Fruit fly (Drosophila melanogaster): Measurements from ENCODE around the gene CG12395.

Gene CG12395

DNA sequence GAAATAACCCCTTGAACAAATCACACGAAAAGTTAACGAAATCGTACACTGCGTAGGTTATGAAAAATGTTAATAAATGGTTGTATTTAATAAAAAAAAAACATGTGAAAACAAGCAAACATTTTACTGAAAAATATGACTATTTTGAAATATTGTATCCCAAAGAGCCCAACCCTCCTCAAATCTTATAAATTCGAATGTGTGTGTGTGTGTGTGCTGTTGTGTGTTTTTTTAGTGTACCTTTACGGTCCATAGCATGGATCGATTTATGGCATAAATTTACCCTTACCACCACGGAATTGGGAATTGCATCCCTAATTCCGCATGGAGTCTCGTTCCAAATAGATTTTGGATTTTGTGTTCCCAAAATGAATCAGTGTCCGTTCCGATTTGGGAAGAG is 40.8 kb upstream of the CG12395 start (continued):
- TF ChIP-seq Stat92E (GFP tag; optimal IDR thresholded peaks at IDR 0.05) = no peak
- peak; percentile 52 for TF ChIP-seq CG30403 (GFP tag; optimal IDR thresholded peaks at IDR 0.05)
- peak; percentile 6 for TF ChIP-seq gcm2 (GFP tag; optimal IDR thresholded peaks at IDR 0.05)
- peak; percentile 5 for TF ChIP-seq Six4 (GFP tag; optimal IDR thresholded peaks at IDR 0.05)
- TF ChIP-seq CG6683 (GFP tag; optimal IDR thresholded peaks at IDR 0.05) = no peak
- TF ChIP-seq abd-A (tag; optimal IDR thresholded peaks at IDR 0.05) = no peak
- no peak for TF ChIP-seq dmrt11E (tag; optimal IDR thresholded peaks at IDR 0.05)
- TF ChIP-seq Nf-YC (tag; optimal IDR thresholded peaks at IDR 0.05) = no peak
- TF ChIP-seq CG11247 (GFP tag; IDR thresholded peaks at IDR 0.05) = peak; percentile 38; the same call in 1 of the 2 replicates
- 0 out of 2 replicates have a peak, but pooled peaks have one; percentile 18 for TF ChIP-seq H2.0 (GFP tag; IDR thresholded peaks at IDR 0.05)
- no peak for TF ChIP-seq tna (GFP tag; IDR thresholded peaks at IDR 0.05; ENCODE audit: partially characterized antibody)
- TF ChIP-seq Drgx (GFP tag; IDR thresholded peaks at IDR 0.05) = 0 out of 2 replicates have a peak, but pooled peaks have one; percentile 22
- no peak for TF ChIP-seq CG3163 (GFP tag; optimal IDR thresholded peaks at IDR 0.05)
- peak; percentile 55 for TF ChIP-seq zfh1 (GFP tag; IDR thresholded peaks at IDR 0.05)
- TF ChIP-seq CG16815 (GFP tag; optimal IDR thresholded peaks at IDR 0.05) = no peak
- TF ChIP-seq pfk (GFP tag; optimal IDR thresholded peaks at IDR 0.05) = no peak
- 0 out of 3 replicates have a peak, but pooled peaks have one; percentile 34 for TF ChIP-seq CG2199 (GFP tag; IDR thresholded peaks at IDR 0.05)
- TF ChIP-seq Max (GFP tag; optimal IDR thresholded peaks at IDR 0.05) = no peak
- no peak for TF ChIP-seq CG15696 (tag; optimal IDR thresholded peaks at IDR 0.05)
- TF ChIP-seq lmd (GFP tag; IDR thresholded peaks at IDR 0.05) = peak; percentile 56
- peak in 1 of 2 experiments; percentile 42 for TF ChIP-seq bsh (GFP tag; optimal IDR thresholded peaks at IDR 0.05)
- TF ChIP-seq CG17186 (GFP tag; optimal IDR thresholded peaks at IDR 0.05) = no peak
- TF ChIP-seq Sox102F (GFP tag; optimal IDR thresholded peaks at IDR 0.05) = peak; percentile 59
- peak; percentile 17 for TF ChIP-seq CG17359 (tag; optimal IDR thresholded peaks at IDR 0.05)
- TF ChIP-seq CG12071 (GFP tag; optimal IDR thresholded peaks at IDR 0.05) = no peak
- TF ChIP-seq p53 (GFP tag; optimal IDR thresholded peaks at IDR 0.05) = no peak
- no peak for TF ChIP-seq CG6254 (GFP tag; optimal IDR thresholded peaks at IDR 0.05)
- no peak for TF ChIP-seq kah (GFP tag; optimal IDR thresholded peaks at IDR 0.05)
- peak; percentile 30 for TF ChIP-seq Chrac-16 (GFP tag; optimal IDR thresholded peaks at IDR 0.05)
- no peak for TF ChIP-seq CG5953 (GFP tag; IDR thresholded peaks at IDR 0.05)
- no peak for TF ChIP-seq tup (GFP tag; optimal IDR thresholded peaks at IDR 0.05)
- no peak for TF ChIP-seq pan (optimal IDR thresholded peaks at IDR 0.05)
- TF ChIP-seq pan (GFP tag; optimal IDR thresholded peaks at IDR 0.05 in 1 of 2, IDR thresholded peaks at IDR 0.05 in 1 of 2) = peak in 1 of 2 experiments; percentile 60
- TF ChIP-seq corto (GFP tag; optimal IDR thresholded peaks at IDR 0.05) = peak; percentile 40
- TF ChIP-seq org-1 (GFP tag; optimal IDR thresholded peaks at IDR 0.05) = peak; percentile 8
- peak; percentile 7 for TF ChIP-seq CG16863 (GFP tag; optimal IDR thresholded peaks at IDR 0.05)
- TF ChIP-seq lilli (GFP tag; optimal IDR thresholded peaks at IDR 0.05) = peak; percentile 65
- TF ChIP-seq tin (GFP tag; optimal IDR thresholded peaks at IDR 0.05) = peak; percentile 46
- TF ChIP-seq Awh (GFP tag; IDR thresholded peaks at IDR 0.05) = no peak
- TF ChIP-seq B-H1 (GFP tag; IDR thresholded peaks at IDR 0.05) = peak; percentile 14; the same call in 1 of the 3 replicates
- no peak for TF ChIP-seq CG13123 (GFP tag; optimal IDR thresholded peaks at IDR 0.05)
- TF ChIP-seq CG14667 (GFP tag; IDR thresholded peaks at IDR 0.05) = peak; percentile 47; the same call in 1 of the 2 replicates
- TF ChIP-seq trem (tag; optimal IDR thresholded peaks at IDR 0.05) = no peak
- TF ChIP-seq CG11723 (GFP tag; optimal IDR thresholded peaks at IDR 0.05) = no peak
- TF ChIP-seq Mes4 (GFP tag; optimal IDR thresholded peaks at IDR 0.05) = peak; percentile 1
- 0 out of 2 replicates have a peak, but pooled peaks have one; percentile 24 for TF ChIP-seq CG6272 (GFP tag; IDR thresholded peaks at IDR 0.05)
- no peak for TF ChIP-seq Asciz (GFP tag; optimal IDR thresholded peaks at IDR 0.05)
- TF ChIP-seq kay (GFP tag; optimal IDR thresholded peaks at IDR 0.05) = no peak
- no peak for TF ChIP-seq CG13624 (GFP tag; optimal IDR thresholded peaks at IDR 0.05)
- peak; percentile 53 for TF ChIP-seq nmo (GFP tag; optimal IDR thresholded peaks at IDR 0.05)
- TF ChIP-seq Camta (GFP tag; optimal IDR thresholded peaks at IDR 0.05) = peak; percentile 41
